Worm (Caenorhabditis elegans) whole organism, young adult: ENCODE data around the gene W02A2.5.

Source experiments
- C06A6.2 ChIP-seq: fragments of 200-800 bp; sonication (Bioruptor generic); conservative IDR thresholded peaks from 2 replicates; pipeline ENCODE4 v1.3.6; 2022; ENCODE audit warnings: missing genetic modification characterization, missing compliant biosample characterization
- ZK185.1 ChIP-seq: sonication (generic microtip); optimal IDR thresholded peaks from 2 replicates; lab custom pipeline; 2016; ENCODE audit warnings: mild to moderate bottlenecking, missing genetic modification characterization, missing compliant biosample characterization; ENCODE audit not compliant: poor library complexity, severe bottlenecking
- attf-3 ChIP-seq: fragments of 200-800 bp; sonication (Bioruptor generic); conservative IDR thresholded peaks from 2 replicates; pipeline ENCODE4 v1.3.6; 2022; ENCODE audit warnings: missing genetic modification reagents, missing genetic modification characterization, missing compliant biosample characterization
- ceh-58 ChIP-seq: fragments of 200-800 bp; sonication (Bioruptor generic); IDR thresholded peaks from 2 replicates; pipeline ENCODE4 v1.3.6; 2022; ENCODE audit warnings: missing genetic modification characterization, missing compliant biosample characterization
- lin-26 ChIP-seq: fragments of 200-800 bp; sonication (Bioruptor generic); IDR thresholded peaks from 2 replicates; pipeline ENCODE4 v1.3.6; 2022; ENCODE audit warnings: missing genetic modification reagents, missing genetic modification characterization, missing compliant biosample characterization
- mcd-1 ChIP-seq: fragments of 200-800 bp; sonication (Bioruptor generic); IDR thresholded peaks from 2 replicates; pipeline ENCODE4 v1.3.6; 2022; ENCODE audit warnings: missing genetic modification reagents, missing genetic modification characterization, missing compliant biosample characterization
- unc-130 ChIP-seq: sonication (generic microtip); optimal IDR thresholded peaks from 2 replicates; lab custom pipeline; 2016; ENCODE audit warnings: missing genetic modification reagents, missing genetic modification characterization, missing compliant biosample characterization
- ztf-25 ChIP-seq: fragments of 200-800 bp; sonication (Bioruptor generic); IDR thresholded peaks from 2 replicates; pipeline ENCODE4 v1.3.6; 2022; ENCODE audit warnings: missing genetic modification reagents, missing genetic modification characterization, missing compliant biosample characterization

DNA sequence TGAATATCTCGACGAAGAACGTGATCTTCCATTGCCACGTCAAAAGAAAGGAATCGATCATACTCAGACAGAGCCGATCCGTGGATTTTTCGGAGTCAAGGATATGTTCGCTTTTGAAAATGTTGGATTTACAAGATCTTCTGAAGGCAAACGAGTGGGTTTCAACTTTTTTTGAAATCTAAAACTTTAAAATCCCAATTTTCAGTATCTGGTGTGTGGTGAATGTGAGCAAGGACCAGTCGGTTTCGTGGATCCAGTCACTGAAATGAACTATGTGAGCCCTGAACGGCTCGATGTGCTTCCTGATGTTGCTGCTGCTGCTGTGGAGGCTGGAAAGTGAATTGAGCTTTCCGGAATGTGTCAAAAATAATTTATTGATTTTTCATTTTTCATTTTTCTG is 44.2 kb downstream of the W02A2.5 start, which contains the start of gene lsm-3:
- no peak for TF ChIP-seq ceh-58 (GFP tag; lab: Robert Waterston, UW)
- TF ChIP-seq attf-3 (GFP tag; lab: Robert Waterston, UW) = no peak
- TF ChIP-seq ztf-25 = no peak
- TF ChIP-seq mcd-1 (GFP tag; lab: Robert Waterston, UW) = no peak
- TF ChIP-seq ZK185.1 = no peak
- no peak for TF ChIP-seq lin-26
- TF ChIP-seq C06A6.2 (GFP tag; lab: Robert Waterston, UW) = no peak
- TF ChIP-seq unc-130 = no peak
